Fruit fly (Drosophila melanogaster) whole organism, wandering third instar larva: ENCODE data around the gene CG12998.

ENCODE experiments used
- CG32264 ChIP-seq: fragments of 200-800 bp; sonication (Bioruptor generic); optimal IDR thresholded peaks from 2 replicates; lab custom pipeline; 2016; ENCODE audit warnings: missing biosample characterization, missing genetic modification characterization
- CG9705 ChIP-seq: fragments of 200-800 bp; sonication (Bioruptor generic); optimal IDR thresholded peaks from 2 replicates; lab custom pipeline; 2018; ENCODE audit warnings: missing biosample characterization, mild to moderate bottlenecking, missing genetic modification characterization
- CrebA ChIP-seq: fragments of 200-800 bp; sonication (Bioruptor generic); optimal IDR thresholded peaks from 2 replicates; lab custom pipeline; 2016; ENCODE audit warnings: missing biosample characterization, mild to moderate bottlenecking, missing genetic modification characterization, borderline replicate concordance
- Dfd ChIP-seq: fragments of >200 bp; optimal IDR thresholded peaks from 2 replicates; lab custom pipeline; 2017; ENCODE audit warnings: missing biosample characterization, missing genetic modification characterization
- Dif ChIP-seq: fragments of 200-275, 200-300 bp; sonication (Bioruptor generic); optimal IDR thresholded peaks from 2 replicates; lab custom pipeline; 2018; ENCODE audit warnings: missing biosample characterization, missing genetic modification characterization; ENCODE audit not compliant: partially characterized antibody
- HLH106 ChIP-seq: fragments of 200-800 bp; optimal IDR thresholded peaks from 3 replicates; lab custom pipeline; 2019; ENCODE audit warnings: missing biosample characterization, mild to moderate bottlenecking, missing genetic modification characterization, moderate library complexity
- Hnf4 ChIP-seq: fragments of 200-800 bp; sonication (Bioruptor generic); optimal IDR thresholded peaks from 2 replicates; lab custom pipeline; 2016; ENCODE audit warnings: missing biosample characterization, mild to moderate bottlenecking, missing genetic modification characterization
- Hr83 ChIP-seq: fragments of 200-300 bp; sonication (Bioruptor generic); optimal IDR thresholded peaks from 2 replicates; lab custom pipeline; 2016; ENCODE audit warnings: missing biosample characterization, mild to moderate bottlenecking, missing genetic modification characterization, moderate library complexity; ENCODE audit not compliant: poor library complexity, severe bottlenecking
- Jra ChIP-seq: sonication (Bioruptor generic); optimal IDR thresholded peaks from 2 replicates; lab custom pipeline; 2016; ENCODE audit warnings: missing biosample characterization, missing genetic modification characterization
- Myc ChIP-seq: fragments of >200 bp; optimal IDR thresholded peaks from 2 replicates; lab custom pipeline; 2017
- N ChIP-seq: fragments of >200 bp; optimal IDR thresholded peaks from 2 replicates; lab custom pipeline; 2018; ENCODE audit warnings: missing biosample characterization, missing external identifiers, missing genetic modification characterization
- OdsH ChIP-seq: fragments of 200-800 bp; sonication (Bioruptor generic); optimal IDR thresholded peaks from 2 replicates; lab custom pipeline; 2016; ENCODE audit warnings: missing biosample characterization, mild to moderate bottlenecking, missing genetic modification characterization
- Rel ChIP-seq, 2 experiments: fragments of 200-800 bp; sonication (Bioruptor generic) in 1 of 2; optimal IDR thresholded peaks; 2 replicates in 1 of 2; 3 replicates in 1 of 2; lab custom pipeline; 2016 to 2019; ENCODE audit warnings: mild to moderate bottlenecking in 2 of 2, missing biosample characterization in 2 of 2, missing genetic modification characterization in 2 of 2, moderate library complexity in 1 of 2
- Sp1 ChIP-seq: fragments of 200-800 bp; sonication (Bioruptor generic); optimal IDR thresholded peaks from 3 replicates; lab custom pipeline; 2019; ENCODE audit warnings: missing biosample characterization, mild to moderate bottlenecking, missing genetic modification characterization, moderate library complexity
- Vsx2 ChIP-seq: fragments of 200-300, 225-300 bp; sonication (Bioruptor generic); optimal IDR thresholded peaks from 2 replicates; lab custom pipeline; 2018; ENCODE audit warnings: missing biosample characterization, missing genetic modification characterization; ENCODE audit not compliant: partially characterized antibody
- br ChIP-seq: fragments of 200-800 bp; sonication (Bioruptor generic); optimal IDR thresholded peaks from 2 replicates; lab custom pipeline; 2016; ENCODE audit warnings: missing biosample characterization, missing genetic modification characterization
- brk ChIP-seq: fragments of 200-800 bp; sonication (Bioruptor generic); optimal IDR thresholded peaks from 2 replicates; lab custom pipeline; 2016; ENCODE audit warnings: missing biosample characterization, mild to moderate bottlenecking, missing genetic modification characterization
- dl ChIP-seq, 2 experiments: fragments of 175-275, 200-275 bp in 1 of 2; fragments of 200-275 bp in 1 of 2; sonication (Bioruptor generic); optimal IDR thresholded peaks; lab custom pipeline; 2018; ENCODE audit warnings: mild to moderate bottlenecking in 2 of 2, missing biosample characterization in 2 of 2, missing genetic modification characterization in 2 of 2, moderate library complexity in 2 of 2; ENCODE audit not compliant: partially characterized antibody in 2 of 2, insufficient read depth in 1 of 2
- dmrt93B ChIP-seq: fragments of 200-800 bp; sonication (Bioruptor generic); optimal IDR thresholded peaks from 2 replicates; lab custom pipeline; 2018; ENCODE audit warnings: missing biosample characterization, mild to moderate bottlenecking, missing genetic modification characterization
- ey ChIP-seq: fragments of 200-800 bp; sonication (Bioruptor generic); optimal IDR thresholded peaks from 2 replicates; lab custom pipeline; 2016; ENCODE audit warnings: missing biosample characterization, missing genetic modification characterization
- foxo ChIP-seq, 2 experiments: fragments of 200-800 bp; sonication (Bioruptor generic); optimal IDR thresholded peaks; 2 replicates in 1 of 2; 3 replicates in 1 of 2; lab custom pipeline; 2016 to 2017; ENCODE audit warnings: missing biosample characterization in 2 of 2, missing genetic modification characterization in 2 of 2
- fru ChIP-seq: fragments of 200-800 bp; sonication (Bioruptor generic); optimal IDR thresholded peaks from 3 replicates; lab custom pipeline; 2016; ENCODE audit warnings: missing biosample characterization, mild to moderate bottlenecking, missing genetic modification characterization
- h ChIP-seq: fragments of 200-800 bp; sonication (Bioruptor generic); optimal IDR thresholded peaks from 3 replicates; lab custom pipeline; 2016; ENCODE audit warnings: missing biosample characterization, mild to moderate bottlenecking, missing genetic modification characterization
- jim ChIP-seq: fragments of 175-275, 200-325 bp; sonication (Bioruptor generic); optimal IDR thresholded peaks from 2 replicates; lab custom pipeline; 2016; ENCODE audit warnings: missing biosample characterization, mild to moderate bottlenecking, missing genetic modification characterization
- lola ChIP-seq: fragments of >200 bp; optimal IDR thresholded peaks from 2 replicates; lab custom pipeline; 2017; ENCODE audit warnings: missing biosample characterization, missing genetic modification characterization
- pan ChIP-seq: fragments of >200 bp; optimal IDR thresholded peaks from 2 replicates; lab custom pipeline; 2017
- rgr ChIP-seq: fragments of 200-800 bp; sonication (Bioruptor generic); optimal IDR thresholded peaks from 3 replicates; lab custom pipeline; 2016; ENCODE audit warnings: missing biosample characterization, mild to moderate bottlenecking, missing genetic modification characterization
- sage ChIP-seq: fragments of 200-800 bp; sonication (Bioruptor generic); optimal IDR thresholded peaks from 2 replicates; lab custom pipeline; 2016; ENCODE audit warnings: missing biosample characterization, mild to moderate bottlenecking, missing genetic modification characterization
- sv ChIP-seq: fragments of 200-800 bp; sonication (Bioruptor generic); optimal IDR thresholded peaks from 3 replicates; lab custom pipeline; 2016; ENCODE audit warnings: missing biosample characterization, missing genetic modification characterization
- usp ChIP-seq: fragments of >200 bp; optimal IDR thresholded peaks from 2 replicates; lab custom pipeline; 2017; ENCODE audit warnings: missing biosample characterization, missing genetic modification characterization
- woc ChIP-seq: sonication (Bioruptor generic); optimal IDR thresholded peaks from 2 replicates; lab custom pipeline; 2016; ENCODE audit warnings: missing biosample characterization, mild to moderate bottlenecking, missing genetic modification characterization

CG12998 gene

dm6 chrX:17205028-17205427, 13.4 kb upstream of the CG12998 start:
- TF ChIP-seq Vsx2 (GFP tag; lab: Kevin White, UChicago) (no peak), sage (GFP tag; lab: Kevin White, UChicago) (no peak), Dif (no peak), N (GFP tag; lab: Kevin White, UChicago) (no peak), ey (GFP tag; lab: Kevin White, UChicago) (no peak), foxo (GFP tag; optimal IDR thresholded peaks at IDR 0.05; lab: Kevin White, UChicago) (no peak), HLH106 (no peak)

- TF ChIP-seq Rel (GFP tag; optimal IDR thresholded peaks at IDR 0.05; lab: Kevin White, UChicago): no peak
- no peak for TF ChIP-seq Rel (tag; optimal IDR thresholded peaks at IDR 0.05; lab: Kevin White, UChicago)
- TF ChIP-seq h (GFP tag; lab: Kevin White, UChicago): no peak
- no peak for TF ChIP-seq Hnf4 (GFP tag; lab: Kevin White, UChicago)
- no peak for TF ChIP-seq Myc (lab: Kevin White, UChicago)
- no peak for TF ChIP-seq Hr83 (GFP tag; lab: Kevin White, UChicago)
- no peak for TF ChIP-seq brk (GFP tag; lab: Kevin White, UChicago)
- no peak for TF ChIP-seq fru (GFP tag; lab: Kevin White, UChicago)
- no peak for TF ChIP-seq lola
- no peak for TF ChIP-seq ey (GFP tag; lab: Kevin White, UChicago)
- TF ChIP-seq usp (GFP tag; lab: Kevin White, UChicago): no peak
- no peak for TF ChIP-seq HLH106
- TF ChIP-seq jim (GFP tag; lab: Kevin White, UChicago): no peak
These were observed 12.4 kb upstream of the CG12998 start, which contains the start of gene CG32564 for dm6 chrX:17206046-17206445. CG32564 (plus strand) TSS chrX:17206407.

DNA sequence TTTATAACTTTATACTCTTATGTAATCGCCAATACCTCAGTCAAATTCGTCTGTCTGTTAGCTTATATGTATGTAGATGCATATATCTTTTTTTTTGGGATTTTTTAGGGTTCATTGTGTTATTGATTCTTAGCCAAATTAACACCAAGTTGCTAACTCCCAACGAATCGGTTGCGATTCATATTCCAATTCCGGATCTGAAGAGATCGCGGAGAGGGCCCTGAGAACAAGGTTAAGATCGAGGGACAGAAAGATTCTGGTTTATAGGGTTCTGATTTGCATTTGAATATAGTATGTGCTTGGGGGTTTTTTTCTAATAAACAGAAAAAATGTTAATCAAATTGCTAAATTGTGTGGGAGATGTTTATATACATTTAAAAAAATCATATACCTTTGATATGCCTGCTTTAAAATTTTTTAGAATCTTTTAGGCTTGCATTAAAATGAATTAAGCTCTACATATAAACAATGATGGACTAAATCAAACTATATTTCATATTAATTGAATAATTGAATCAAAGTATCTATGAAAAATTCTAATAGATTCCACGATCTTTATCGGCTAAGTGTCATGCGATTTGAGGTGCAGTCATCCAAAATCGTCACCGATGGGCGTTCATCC, 10.5 kb upstream of the CG12998 start, which contains the start of gene CG32563:
TSS of gene CG32563 (plus strand) at position 572 of the 622 bp plus-strand sequence.
- TF ChIP-seq woc (no peak), dmrt93B (GFP tag; lab: Kevin White, UChicago) (no peak), OdsH (GFP tag; lab: Kevin White, UChicago) (no peak), Dfd (GFP tag; lab: Kevin White, UChicago) (no peak), Sp1 (GFP tag; lab: Kevin White, UChicago) (no peak), CrebA (GFP tag; lab: Kevin White, UChicago) (no peak), Vsx2 (GFP tag; lab: Kevin White, UChicago) (no peak), sv (GFP tag; lab: Kevin White, UChicago) (no peak), Hr83 (GFP tag; lab: Kevin White, UChicago) (no peak), Hnf4 (GFP tag; lab: Kevin White, UChicago) (no peak)

DNA sequence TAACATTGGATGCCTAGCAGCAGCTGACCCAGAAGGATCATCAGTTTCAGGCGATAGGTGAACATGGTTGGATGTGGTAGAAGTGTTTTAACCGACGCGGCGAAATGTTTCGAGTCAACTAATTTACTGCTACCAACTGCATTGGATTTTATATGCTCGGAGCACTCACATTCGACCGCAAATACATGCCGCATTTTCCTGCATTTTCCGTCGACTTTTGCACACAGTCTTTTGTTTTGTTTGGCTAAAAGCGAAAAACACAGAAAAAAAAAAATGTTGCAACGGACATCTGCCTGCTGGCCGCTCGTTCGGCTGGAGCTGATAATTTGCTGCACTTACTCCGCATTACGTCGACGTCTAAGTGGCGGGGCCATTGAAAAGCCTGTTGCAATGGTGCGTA, 8.6 kb upstream of the CG12998 start, which contains the start of gene CG12995:
TSS of gene CG12995 (minus strand) at position 101 of the 400 bp plus-strand sequence.
- TF ChIP-seq fru (GFP tag; lab: Kevin White, UChicago) (no peak), ey (GFP tag; lab: Kevin White, UChicago) (no peak), sage (GFP tag; lab: Kevin White, UChicago) (no peak), pan (lab: Kevin White, UChicago) (no peak), Dfd (GFP tag; lab: Kevin White, UChicago) (no peak)
- TF ChIP-seq, all 38 proteins: peak for 0

dm6 chrX:17212007-17212406, 6.5 kb upstream of the CG12998 start, which contains the start of gene CG18258:
CG18258 (plus strand) TSS chrX:17212307.
- TF ChIP-seq fru (GFP tag; lab: Kevin White, UChicago) (no peak), Jra (no peak), Sp1 (GFP tag; lab: Kevin White, UChicago) (no peak), dl (GFP tag; optimal IDR thresholded peaks at IDR 0.05; lab: Kevin White, UChicago; ENCODE audit: insufficient read depth in 1 of 2, partially characterized antibody in 2 of 2) (no peak), CG9705 (no peak), foxo (GFP tag; optimal IDR thresholded peaks at IDR 0.05; lab: Kevin White, UChicago) (no peak), Dif (no peak), CG32264 (GFP tag; lab: Kevin White, UChicago) (no peak), rgr (GFP tag; lab: Kevin White, UChicago) (no peak), br (GFP tag; lab: Kevin White, UChicago) (no peak), lola (no peak), h (GFP tag; lab: Kevin White, UChicago) (no peak), N (GFP tag; lab: Kevin White, UChicago) (no peak), Dfd (GFP tag; lab: Kevin White, UChicago) (no peak), usp (GFP tag; lab: Kevin White, UChicago) (no peak), ey (GFP tag; lab: Kevin White, UChicago) (no peak)
- TF ChIP-seq, all 38 proteins: peak for 0
